Fruit fly (Drosophila melanogaster): ENCODE results near the gene Cyp40.

DNA sequence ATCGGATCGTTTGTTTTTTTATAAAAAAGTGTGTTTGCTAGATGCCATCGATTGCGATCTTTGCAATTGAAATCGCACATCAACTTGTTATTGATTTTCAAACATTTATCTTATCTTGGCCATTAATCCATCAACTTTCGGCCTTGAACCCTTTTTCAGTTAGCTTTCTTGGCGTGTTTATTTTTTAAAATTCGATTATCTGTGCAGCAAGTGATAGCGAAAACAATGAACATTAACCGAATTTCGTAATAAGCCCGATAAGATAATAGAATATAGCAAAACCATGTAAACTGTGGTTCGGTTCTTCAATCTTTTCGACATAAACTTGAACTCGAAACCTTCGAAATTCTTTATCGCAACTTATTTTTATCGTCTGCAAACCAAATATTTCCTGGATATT is 45.8 kb downstream of the Cyp40 start:
- no peak for TF ChIP-seq Myc (optimal IDR thresholded peaks at IDR 0.05)
- TF ChIP-seq h (optimal IDR thresholded peaks at IDR 0.05): no peak
- no peak for TF ChIP-seq insv (optimal IDR thresholded peaks at IDR 0.05)
- no peak for TF ChIP-seq psq (optimal IDR thresholded peaks at IDR 0.05)
- TF ChIP-seq Sin3A (optimal IDR thresholded peaks at IDR 0.05): no peak
- TF ChIP-seq ttk (optimal IDR thresholded peaks at IDR 0.05): no peak

Data from Kc167 (cell line).